Worm (Caenorhabditis elegans) whole organism, late embryonic: ENCODE data around the gene T11F9.22.

Experiments
- F13H6.1 ChIP-seq: sonication (generic microtip); optimal IDR thresholded peaks from 2 replicates; lab custom pipeline; 2016; ENCODE audit warnings: missing genetic modification characterization, missing compliant biosample characterization
- K02D7.2 ChIP-seq: sonication (generic microtip); optimal IDR thresholded peaks from 2 replicates; lab custom pipeline; 2017; ENCODE audit warnings: mild to moderate bottlenecking, missing genetic modification characterization, missing compliant biosample characterization
- ceh-2 ChIP-seq: sonication (generic microtip); optimal IDR thresholded peaks from 2 replicates; lab custom pipeline; 2016; ENCODE audit warnings: missing genotype, missing genetic modification characterization, missing compliant biosample characterization
- ceh-22 ChIP-seq: sonication (generic microtip); optimal IDR thresholded peaks from 2 replicates; lab custom pipeline; 2017; ENCODE audit warnings: missing biosample characterization, missing genetic modification characterization
- fax-1 ChIP-seq: sonication (generic microtip); optimal IDR thresholded peaks from 2 replicates; lab custom pipeline; 2016; ENCODE audit warnings: missing genotype, missing genetic modification characterization, missing compliant biosample characterization
- hlh-15 ChIP-seq: sonication (generic microtip); optimal IDR thresholded peaks from 2 replicates; lab custom pipeline; 2016; ENCODE audit warnings: missing genetic modification characterization, missing compliant biosample characterization
- nhr-11 ChIP-seq: fragments of 150-350 bp; optimal IDR thresholded peaks from 2 replicates; lab custom pipeline; 2014; ENCODE audit warnings: missing biosample characterization, missing genetic modification characterization
- pag-3 ChIP-seq: sonication (generic microtip); optimal IDR thresholded peaks from 2 replicates; lab custom pipeline; 2016; ENCODE audit warnings: missing compliant biosample characterization, missing genetic modification characterization, borderline replicate concordance
- pha-2 ChIP-seq: sonication (generic microtip); optimal IDR thresholded peaks from 2 replicates; lab custom pipeline; 2017; ENCODE audit warnings: mild to moderate bottlenecking, missing genetic modification characterization, missing compliant biosample characterization
- rnt-1 ChIP-seq: sonication (generic microtip); optimal IDR thresholded peaks from 2 replicates; lab custom pipeline; 2016; ENCODE audit warnings: missing genetic modification characterization, missing compliant biosample characterization
- tbx-7 ChIP-seq: sonication (generic microtip); optimal IDR thresholded peaks from 2 replicates; lab custom pipeline; 2016; ENCODE audit warnings: missing genotype, missing genetic modification characterization, missing compliant biosample characterization
- ztf-16 ChIP-seq: sonication (generic microtip); optimal IDR thresholded peaks from 2 replicates; lab custom pipeline; 2017; ENCODE audit warnings: missing genetic modification characterization, missing compliant biosample characterization

DNA sequence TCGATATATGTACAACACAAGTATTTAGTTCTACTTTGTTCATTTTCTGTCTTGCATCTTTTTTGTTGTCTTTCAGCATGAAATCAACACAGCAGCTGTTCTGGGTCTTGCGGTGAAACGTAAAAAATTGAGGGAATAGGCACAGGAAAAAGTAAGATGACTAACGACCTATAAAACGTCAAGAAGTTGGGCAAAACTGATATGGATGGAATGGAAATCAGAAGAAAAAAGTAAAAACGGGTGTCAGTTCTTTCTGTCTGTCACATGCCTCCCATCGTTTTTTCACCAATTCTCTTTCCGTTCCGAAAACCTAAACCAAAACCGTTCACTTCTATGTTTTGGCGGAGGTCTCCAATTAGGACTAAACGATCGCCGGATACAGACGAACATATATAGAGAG, 21.5 kb downstream of the T11F9.22 start:
- TF ChIP-seq hlh-15 (no peak), ceh-22 (tag; lab: Kevin White, UChicago) (no peak), F13H6.1 (tag; lab: Kevin White, UChicago) (no peak), fax-1 (tag; lab: Kevin White, UChicago) (no peak), ztf-16 (tag; lab: Kevin White, UChicago) (no peak), pha-2 (tag; lab: Kevin White, UChicago) (no peak), nhr-11 (tag; lab: Kevin White, UChicago) (no peak), rnt-1 (tag; lab: Kevin White, UChicago) (no peak), tbx-7 (tag; lab: Kevin White, UChicago) (no peak), pag-3 (tag; lab: Kevin White, UChicago) (no peak), ceh-2 (tag; lab: Kevin White, UChicago) (no peak), K02D7.2 (tag; lab: Kevin White, UChicago) (no peak)
